Comparison of ENCODE assay signal across 2 fruit fly cellular contexts in the genomic region with DNA sequence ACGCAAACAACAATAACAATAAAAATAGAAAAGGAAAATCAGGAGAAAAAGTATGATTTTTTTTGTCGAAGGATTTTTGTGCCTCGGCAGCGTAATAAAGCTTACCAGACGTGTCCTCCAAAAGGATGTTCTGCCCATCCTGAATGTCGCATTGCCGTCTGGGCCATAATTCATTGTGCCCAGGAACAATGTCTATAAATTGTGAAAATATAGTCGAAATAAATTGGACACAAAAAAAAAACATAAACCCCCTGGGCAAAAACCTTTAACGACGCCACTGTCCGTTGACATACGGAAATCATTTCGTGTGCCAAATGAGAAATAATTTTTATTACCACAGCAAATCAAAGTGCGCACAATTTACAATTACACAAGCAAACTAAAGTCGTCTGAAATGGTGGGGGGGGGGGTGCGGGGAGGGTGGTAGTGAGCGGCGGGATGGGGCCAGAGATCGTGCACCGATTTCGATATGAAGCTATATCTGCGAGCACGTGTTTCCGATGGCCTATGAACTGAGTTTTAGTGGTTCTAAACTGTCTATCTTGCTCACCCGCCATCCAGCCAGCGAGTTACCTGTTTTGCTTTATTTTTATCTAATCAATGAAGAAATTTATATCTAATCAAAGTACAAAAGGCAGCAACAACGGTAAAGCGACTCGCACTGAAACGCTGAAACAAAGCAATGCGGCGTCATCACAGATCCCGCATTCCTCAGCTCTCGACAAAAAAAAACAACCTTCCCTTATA.
TF ChIP-seq lines count a peak whose summit lies in the region.

No protein-coding gene starts in this region.

TF ChIP-seq in whole organism, embryonic, 481 proteins besides CTCF, POLR2A, EP300 and RAD21 (continued from another document and continues in another):
- TF ChIP-seq CG6791 (GFP tag; IDR thresholded peaks at IDR 0.05; lab: Robert Waterston, UW; ENCODE audit: partially characterized antibody) (no peak), rib (GFP tag; IDR thresholded peaks at IDR 0.05; lab: Robert Waterston, UW) (peak; percentile 44; the same call in 1 of the 2 replicates), zfh1 (GFP tag; IDR thresholded peaks at IDR 0.05; lab: Robert Waterston, UW) (no peak), CG11560 (tag; IDR thresholded peaks at IDR 0.05; lab: Robert Waterston, UW) (0 out of 3 replicates have a peak, but pooled peaks have one; percentile 59), CG7556 (GFP tag; optimal IDR thresholded peaks at IDR 0.05; lab: Kevin White, UChicago) (peak; percentile 43), CG8359 (GFP tag; optimal IDR thresholded peaks at IDR 0.05; lab: Kevin White, UChicago; ENCODE audit: borderline replicate concordance) (no peak), CG7745 (tag; optimal IDR thresholded peaks at IDR 0.05; lab: Kevin White, UChicago) (no peak), CG13624 (GFP tag; optimal IDR thresholded peaks at IDR 0.05; lab: Kevin White, UChicago) (peak; percentile 55), HLH3B (GFP tag; IDR thresholded peaks at IDR 0.05; lab: Robert Waterston, UW) (no peak), CG3847 (GFP tag; IDR thresholded peaks at IDR 0.05; lab: Robert Waterston, UW) (peak; percentile 41), cwo (GFP tag; optimal IDR thresholded peaks at IDR 0.05; lab: Kevin White, UChicago) (peak; percentile 95), Bteb2 (GFP tag; optimal IDR thresholded peaks at IDR 0.05; lab: Kevin White, UChicago) (no peak), CG3281 (GFP tag; optimal IDR thresholded peaks at IDR 0.05; lab: Kevin White, UChicago) (peak; percentile 71), dpn (GFP tag; optimal IDR thresholded peaks at IDR 0.05; lab: Kevin White, UChicago) (peak; percentile 27 to 35), lilli (GFP tag; optimal IDR thresholded peaks at IDR 0.05; lab: Kevin White, UChicago) (peak; percentile 64), ash1 (GFP tag; optimal IDR thresholded peaks at IDR 0.05; lab: Kevin White, UChicago) (no peak), stwl (tag; optimal IDR thresholded peaks at IDR 0.05; lab: Kevin White, UChicago) (no peak), pum (GFP tag; optimal IDR thresholded peaks at IDR 0.05; lab: Kevin White, UChicago) (no peak), Doc2 (GFP tag; IDR thresholded peaks at IDR 0.05; lab: Robert Waterston, UW) (no peak), fd3F (GFP tag; optimal IDR thresholded peaks at IDR 0.05; lab: Kevin White, UChicago) (peak; percentile 23), CG17361 (GFP tag; IDR thresholded peaks at IDR 0.05; lab: Robert Waterston, UW) (peak; percentile 42; the same call in 1 of the 3 replicates), CG1024 (GFP tag; IDR thresholded peaks at IDR 0.05; lab: Robert Waterston, UW) (no peak), ranshi (GFP tag; IDR thresholded peaks at IDR 0.05; lab: Robert Waterston, UW) (0 out of 2 replicates have a peak, but pooled peaks have one; percentile 34), CG13775 (GFP tag; optimal IDR thresholded peaks at IDR 0.05; lab: Kevin White, UChicago) (peak; percentile 27), CG14710 (tag; optimal IDR thresholded peaks at IDR 0.05; lab: Kevin White, UChicago) (no peak), BtbVII (GFP tag; optimal IDR thresholded peaks at IDR 0.05; lab: Kevin White, UChicago) (peak; percentile 12), CG2875 (GFP tag; optimal IDR thresholded peaks at IDR 0.05; lab: Kevin White, UChicago) (no peak), Sin3A (optimal IDR thresholded peaks at IDR 0.05; lab: Kevin White, UChicago) (no peak), NFAT (GFP tag; IDR thresholded peaks at IDR 0.05; lab: Robert Waterston, UW) (no peak), ab (GFP tag; optimal IDR thresholded peaks at IDR 0.05; lab: Kevin White, UChicago) (no peak), E2f1 (GFP tag; IDR thresholded peaks at IDR 0.05; lab: Robert Waterston, UW) (peak; percentile 26; the same call in 1 of the 2 replicates), PHDP (tag; optimal IDR thresholded peaks at IDR 0.05; lab: Kevin White, UChicago) (peak; percentile 28), grn (GFP tag; optimal IDR thresholded peaks at IDR 0.05; lab: Kevin White, UChicago) (peak; percentile 59), sug (tag; optimal IDR thresholded peaks at IDR 0.05; lab: Kevin White, UChicago) (peak; percentile 35), esg (GFP tag; conservative IDR thresholded peaks at IDR 0.05; lab: Robert Waterston, UW) (peak; percentile 38), Scr (GFP tag; IDR thresholded peaks at IDR 0.05; lab: Robert Waterston, UW; ENCODE audit: partially characterized antibody) (no peak), phol (tag; optimal IDR thresholded peaks at IDR 0.05; lab: Kevin White, UChicago) (peak; percentile 2), da (GFP tag; optimal IDR thresholded peaks at IDR 0.05; lab: Kevin White, UChicago) (no peak), nmo (GFP tag; optimal IDR thresholded peaks at IDR 0.05; lab: Kevin White, UChicago) (no peak), ci (GFP tag; IDR thresholded peaks at IDR 0.05; lab: Robert Waterston, UW) (0 out of 3 replicates have a peak, but pooled peaks have one; percentile 7), prd (optimal IDR thresholded peaks at IDR 0.05; lab: Kevin White, UChicago) (no peak), prd (GFP tag; IDR thresholded peaks at IDR 0.05; lab: Robert Waterston, UW) (peak; percentile 49; the same call in 2 of the 3 replicates), CG8478 (optimal IDR thresholded peaks at IDR 0.05; lab: Kevin White, UChicago) (no peak), CG9932 (GFP tag; IDR thresholded peaks at IDR 0.05; lab: Robert Waterston, UW) (peak; percentile 59), sisA (GFP tag; IDR thresholded peaks at IDR 0.05; lab: Robert Waterston, UW) (no peak), Antp (GFP tag; optimal IDR thresholded peaks at IDR 0.05; lab: Kevin White, UChicago) (peak; percentile 24), CG9727 (GFP tag; optimal IDR thresholded peaks at IDR 0.05; lab: Kevin White, UChicago) (peak; percentile 25), mam (GFP tag; optimal IDR thresholded peaks at IDR 0.05; lab: Kevin White, UChicago) (peak; percentile 61), Xrp1 (GFP tag; IDR thresholded peaks at IDR 0.05; lab: Robert Waterston, UW) (no peak), CG16813 (GFP tag; IDR thresholded peaks at IDR 0.05; lab: Robert Waterston, UW; ENCODE audit: partially characterized antibody) (no peak), YL-1 (GFP tag; optimal IDR thresholded peaks at IDR 0.05; lab: Kevin White, UChicago) (no peak), zfh2 (GFP tag; optimal IDR thresholded peaks at IDR 0.05; lab: Kevin White, UChicago) (peak; percentile 51), wdn (GFP tag; IDR thresholded peaks at IDR 0.05; lab: Robert Waterston, UW) (0 out of 2 replicates have a peak, but pooled peaks have one; percentile 37), unc-4 (GFP tag; IDR thresholded peaks at IDR 0.05; lab: Robert Waterston, UW; ENCODE audit: partially characterized antibody) (no peak), CoRest (tag; optimal IDR thresholded peaks at IDR 0.05; lab: Kevin White, UChicago) (peak; percentile 47), vvl (GFP tag; IDR thresholded peaks at IDR 0.05; lab: Robert Waterston, UW) (0 out of 2 replicates have a peak, but pooled peaks have one; percentile 12), dysf (GFP tag; IDR thresholded peaks at IDR 0.05; lab: Robert Waterston, UW) (peak; percentile 71; the same call in 2 of the 3 replicates), sim (GFP tag; IDR thresholded peaks at IDR 0.05; lab: Robert Waterston, UW) (no peak), CG31441 (GFP tag; IDR thresholded peaks at IDR 0.05; lab: Robert Waterston, UW) (no peak)

TF ChIP-seq in whole organism, prepupa, 60 proteins besides CTCF, POLR2A, EP300 and RAD21 (continued from another document):
- no peak for TF ChIP-seq CG6276 (GFP tag; optimal IDR thresholded peaks at IDR 0.05; lab: Kevin White, UChicago)
- TF ChIP-seq CG10631 (GFP tag; optimal IDR thresholded peaks at IDR 0.05; lab: Kevin White, UChicago) = no peak
- TF ChIP-seq CG6163 (GFP tag; IDR thresholded peaks at IDR 0.05; lab: Robert Waterston, UW) = no peak
- TF ChIP-seq Ets96B (tag; optimal IDR thresholded peaks at IDR 0.05; lab: Kevin White, UChicago) = no peak
- no peak for TF ChIP-seq CG6792 (GFP tag; optimal IDR thresholded peaks at IDR 0.05; lab: Kevin White, UChicago)
- TF ChIP-seq Ets21C (GFP tag; optimal IDR thresholded peaks at IDR 0.05; lab: Kevin White, UChicago) = no peak
- no peak for TF ChIP-seq Eip93F (GFP tag; optimal IDR thresholded peaks at IDR 0.05; lab: Kevin White, UChicago)
- TF ChIP-seq pdm3 (GFP tag; optimal IDR thresholded peaks at IDR 0.05; lab: Kevin White, UChicago) = peak; percentile 6
- no peak for TF ChIP-seq CG11902 (GFP tag; optimal IDR thresholded peaks at IDR 0.05; lab: Kevin White, UChicago)
- no peak for TF ChIP-seq CG6808 (GFP tag; optimal IDR thresholded peaks at IDR 0.05; lab: Kevin White, UChicago)
- no peak for TF ChIP-seq OdsH (GFP tag; optimal IDR thresholded peaks at IDR 0.05; lab: Kevin White, UChicago)
- TF ChIP-seq net (GFP tag; optimal IDR thresholded peaks at IDR 0.05; lab: Kevin White, UChicago) = no peak
- no peak for TF ChIP-seq CG16779 (tag; optimal IDR thresholded peaks at IDR 0.05; lab: Kevin White, UChicago)
- TF ChIP-seq dsx (GFP tag; optimal IDR thresholded peaks at IDR 0.05; lab: Kevin White, UChicago; ENCODE audit: poor library complexity, severe bottlenecking) = no peak
- TF ChIP-seq ss (GFP tag; optimal IDR thresholded peaks at IDR 0.05; lab: Kevin White, UChicago) = no peak
- no peak for TF ChIP-seq Smox (GFP tag; optimal IDR thresholded peaks at IDR 0.05; lab: Kevin White, UChicago)
- no peak for TF ChIP-seq CG32006 (GFP tag; optimal IDR thresholded peaks at IDR 0.05; lab: Kevin White, UChicago)
- TF ChIP-seq svp (GFP tag; lab: Kevin White, UChicago) = no peak
- TF ChIP-seq Blimp-1 (GFP tag; optimal IDR thresholded peaks at IDR 0.05; lab: Kevin White, UChicago) = no peak
- TF ChIP-seq Hr39 (GFP tag; optimal IDR thresholded peaks at IDR 0.05; lab: Kevin White, UChicago) = peak; percentile 13
- no peak for TF ChIP-seq CG3032 (tag; optimal IDR thresholded peaks at IDR 0.05; lab: Kevin White, UChicago)
- TF ChIP-seq CG9139 (GFP tag; optimal IDR thresholded peaks at IDR 0.05; lab: Kevin White, UChicago) = no peak
- no peak for TF ChIP-seq Hr38 (GFP tag; optimal IDR thresholded peaks at IDR 0.05; lab: Kevin White, UChicago)
- no peak for TF ChIP-seq Sox15 (GFP tag; optimal IDR thresholded peaks at IDR 0.05; lab: Kevin White, UChicago)
- no peak for TF ChIP-seq fd85E (GFP tag; optimal IDR thresholded peaks at IDR 0.05; lab: Kevin White, UChicago)
- peak; percentile 0 for TF ChIP-seq cyc (GFP tag; optimal IDR thresholded peaks at IDR 0.05; lab: Kevin White, UChicago)
- TF ChIP-seq fkh (GFP tag; optimal IDR thresholded peaks at IDR 0.05; lab: Kevin White, UChicago) = no peak
- TF ChIP-seq CG15336 (GFP tag; IDR thresholded peaks at IDR 0.05; lab: Robert Waterston, UW) = no peak
- no peak for TF ChIP-seq topi (GFP tag; optimal IDR thresholded peaks at IDR 0.05; lab: Kevin White, UChicago)
- TF ChIP-seq CG1621 (tag; optimal IDR thresholded peaks at IDR 0.05; lab: Kevin White, UChicago) = no peak
- TF ChIP-seq CG3919 (GFP tag; optimal IDR thresholded peaks at IDR 0.05; lab: Kevin White, UChicago) = no peak
